Fruit fly (Drosophila melanogaster) whole organism, prepupa: ENCODE results near the gene ghi.

ENCODE experiments used
- CG10631 ChIP-seq: fragments of 200-800 bp; sonication (Bioruptor generic); optimal IDR thresholded peaks from 2 replicates; lab custom pipeline; 2016; ENCODE audit warnings: missing biosample characterization, missing genetic modification characterization
- CG11902 ChIP-seq: fragments of 200-800 bp; sonication (Bioruptor generic); optimal IDR thresholded peaks from 3 replicates; lab custom pipeline; 2016; ENCODE audit warnings: missing biosample characterization, missing genetic modification characterization
- CG15336 ChIP-seq: fragments of 200-800 bp; sonication (Bioruptor generic); IDR thresholded peaks from 2 replicates; pipeline ENCODE4 v1.3.6; 2022; ENCODE audit warnings: missing biosample characterization, missing genetic modification characterization
- CG1621 ChIP-seq: fragments of 200-800 bp; sonication (Bioruptor generic); optimal IDR thresholded peaks from 3 replicates; lab custom pipeline; 2018; ENCODE audit warnings: missing biosample characterization, mild to moderate bottlenecking, missing genetic modification characterization
- CG16779 ChIP-seq: fragments of 200-800 bp; sonication (Bioruptor generic); optimal IDR thresholded peaks from 3 replicates; lab custom pipeline; 2017; ENCODE audit warnings: missing biosample characterization, mild to moderate bottlenecking, missing genetic modification characterization
- CG3032 ChIP-seq: fragments of 200-800 bp; optimal IDR thresholded peaks from 2 replicates; lab custom pipeline; 2019; ENCODE audit warnings: missing biosample characterization, mild to moderate bottlenecking, missing genetic modification characterization, moderate library complexity
- CG32006 ChIP-seq: fragments of 200-800 bp; sonication (Bioruptor generic); optimal IDR thresholded peaks from 3 replicates; lab custom pipeline; 2017; ENCODE audit warnings: missing biosample characterization, mild to moderate bottlenecking, missing genetic modification characterization
- CG34406 ChIP-seq: fragments of 200-800 bp; sonication (Bioruptor generic); optimal IDR thresholded peaks from 3 replicates; lab custom pipeline; 2016; ENCODE audit warnings: missing biosample characterization, missing genetic modification characterization
- CG3919 ChIP-seq: fragments of 200-800 bp; sonication (Bioruptor generic); optimal IDR thresholded peaks from 3 replicates; lab custom pipeline; 2016; ENCODE audit warnings: missing biosample characterization, missing genetic modification characterization
- CG6163 ChIP-seq: fragments of 200-800 bp; sonication (Bioruptor generic); IDR thresholded peaks from 3 replicates; pipeline ENCODE4 v1.3.6; 2022; ENCODE audit warnings: missing biosample characterization, missing genetic modification characterization
- CG6276 ChIP-seq: fragments of 200-800 bp; sonication (Bioruptor generic); optimal IDR thresholded peaks from 2 replicates; lab custom pipeline; 2017; ENCODE audit warnings: missing biosample characterization, mild to moderate bottlenecking, missing genetic modification characterization
- CG6808 ChIP-seq: fragments of 200-800 bp; sonication (Bioruptor generic); optimal IDR thresholded peaks from 3 replicates; lab custom pipeline; 2017; ENCODE audit warnings: missing biosample characterization, missing genetic modification characterization, mild to moderate bottlenecking, moderate library complexity, missing genetic modification reagents
- CG6854 ChIP-seq: fragments of 200-800 bp; sonication (Bioruptor generic); optimal IDR thresholded peaks from 2 replicates; lab custom pipeline; 2017; ENCODE audit warnings: missing biosample characterization, mild to moderate bottlenecking, missing genetic modification characterization
- CG8119 ChIP-seq: fragments of 200-800 bp; sonication (Bioruptor generic); IDR thresholded peaks from 3 replicates; pipeline ENCODE4 v1.3.6; 2022; ENCODE audit warnings: missing biosample characterization, missing genetic modification characterization
- CG8632 ChIP-seq: fragments of 200-800 bp; sonication (Bioruptor generic); optimal IDR thresholded peaks from 3 replicates; lab custom pipeline; 2016; ENCODE audit warnings: missing biosample characterization, missing genetic modification characterization
- CG9139 ChIP-seq: fragments of 200-800 bp; sonication (Bioruptor generic); optimal IDR thresholded peaks from 3 replicates; lab custom pipeline; 2017; ENCODE audit warnings: missing biosample characterization, mild to moderate bottlenecking, missing genetic modification characterization
- Eip75B ChIP-seq: fragments of 200-800 bp; sonication (Bioruptor generic); optimal IDR thresholded peaks from 3 replicates; lab custom pipeline; 2016; ENCODE audit warnings: missing biosample characterization, missing genetic modification characterization
- Eip78C ChIP-seq: fragments of 200-800 bp; sonication (Bioruptor generic); peaks from one replicate; lab custom pipeline; 2016; ENCODE audit warnings: missing biosample characterization, missing genetic modification characterization
- Ets21C ChIP-seq: fragments of 200-800 bp; sonication (Bioruptor generic); optimal IDR thresholded peaks from 3 replicates; lab custom pipeline; 2016; ENCODE audit warnings: missing biosample characterization, missing genetic modification characterization
- Ets96B ChIP-seq: fragments of 200-800 bp; optimal IDR thresholded peaks from 2 replicates; lab custom pipeline; 2019; ENCODE audit warnings: missing biosample characterization, mild to moderate bottlenecking, missing genetic modification characterization, moderate library complexity
- Hr38 ChIP-seq: sonication (Bioruptor generic); optimal IDR thresholded peaks from 2 replicates; lab custom pipeline; 2016; ENCODE audit warnings: missing biosample characterization, missing genetic modification characterization
- Hr39 ChIP-seq: fragments of 200-800 bp; sonication (Bioruptor generic); optimal IDR thresholded peaks from 2 replicates; lab custom pipeline; 2016; ENCODE audit warnings: missing biosample characterization, missing genetic modification characterization
- Lpt ChIP-seq: fragments of 200-800 bp; sonication (Bioruptor generic); optimal IDR thresholded peaks from 3 replicates; lab custom pipeline; 2016; ENCODE audit warnings: missing biosample characterization, missing genetic modification characterization
- Met ChIP-seq: fragments of 200-800 bp; sonication (Bioruptor generic); optimal IDR thresholded peaks from 3 replicates; lab custom pipeline; 2016; ENCODE audit warnings: missing biosample characterization, missing genetic modification characterization
- OdsH ChIP-seq: fragments of 200-800 bp; sonication (Bioruptor generic); optimal IDR thresholded peaks from 3 replicates; lab custom pipeline; 2016; ENCODE audit warnings: missing biosample characterization, missing genetic modification characterization
- Smox ChIP-seq: fragments of 200-800 bp; sonication (Bioruptor generic); optimal IDR thresholded peaks from 3 replicates; lab custom pipeline; 2016; ENCODE audit warnings: missing biosample characterization, missing genetic modification characterization
- Sox102F ChIP-seq: fragments of 200-800 bp; sonication (Bioruptor generic); optimal IDR thresholded peaks from 2 replicates; lab custom pipeline; 2016; ENCODE audit warnings: missing biosample characterization, mild to moderate bottlenecking, missing genetic modification characterization
- Sox14 ChIP-seq: fragments of 200-800 bp; sonication (Bioruptor generic); optimal IDR thresholded peaks from 3 replicates; lab custom pipeline; 2016; ENCODE audit warnings: missing biosample characterization, missing genetic modification characterization
- Sox15 ChIP-seq: fragments of 200-800 bp; sonication (Bioruptor generic); optimal IDR thresholded peaks from 3 replicates; lab custom pipeline; 2016; ENCODE audit warnings: missing biosample characterization, missing genetic modification characterization
- achi ChIP-seq: fragments of 200-800 bp; sonication (Bioruptor generic); optimal IDR thresholded peaks from 3 replicates; lab custom pipeline; 2016; ENCODE audit warnings: missing biosample characterization, missing genetic modification characterization
- acj6 ChIP-seq: fragments of 200-800 bp; sonication (Bioruptor generic); optimal IDR thresholded peaks from 3 replicates; lab custom pipeline; 2016; ENCODE audit warnings: missing biosample characterization, missing genetic modification characterization
- dsx ChIP-seq: fragments of 200-800 bp; optimal IDR thresholded peaks from 3 replicates; lab custom pipeline; 2019; ENCODE audit warnings: missing biosample characterization, mild to moderate bottlenecking, missing genetic modification characterization, moderate library complexity; ENCODE audit not compliant: poor library complexity, severe bottlenecking
- eg ChIP-seq: fragments of 200-800 bp; sonication (Bioruptor generic); IDR thresholded peaks from 3 replicates; pipeline ENCODE4 v1.3.6; 2022; ENCODE audit warnings: missing biosample characterization, missing genetic modification characterization
- fd59A ChIP-seq: fragments of 200-800 bp; sonication (Bioruptor generic); optimal IDR thresholded peaks from 2 replicates; lab custom pipeline; 2017; ENCODE audit warnings: missing biosample characterization, mild to moderate bottlenecking, missing genetic modification characterization, missing genetic modification reagents
- fd85E ChIP-seq: fragments of 200-800 bp; sonication (Bioruptor generic); optimal IDR thresholded peaks from 3 replicates; lab custom pipeline; 2016; ENCODE audit warnings: missing biosample characterization, missing genetic modification characterization
- fkh ChIP-seq: fragments of 200-800 bp; sonication (Bioruptor generic); optimal IDR thresholded peaks from 3 replicates; lab custom pipeline; 2017; ENCODE audit warnings: missing biosample characterization, mild to moderate bottlenecking, missing genetic modification characterization, moderate library complexity
- lz ChIP-seq: fragments of 200-800 bp; sonication (Bioruptor generic); optimal IDR thresholded peaks from 3 replicates; lab custom pipeline; 2016; ENCODE audit warnings: missing biosample characterization, missing genetic modification characterization
- net ChIP-seq: fragments of 200-800 bp; sonication (Bioruptor generic); optimal IDR thresholded peaks from 3 replicates; lab custom pipeline; 2016; ENCODE audit warnings: missing biosample characterization, missing genetic modification characterization
- pdm3 ChIP-seq: fragments of 200-800 bp; sonication (Bioruptor generic); optimal IDR thresholded peaks from 3 replicates; lab custom pipeline; 2016; ENCODE audit warnings: missing biosample characterization, missing genetic modification characterization
- salr ChIP-seq, 2 experiments: fragments of 200-800 bp; sonication (Bioruptor generic); optimal IDR thresholded peaks; 3 replicates each; lab custom pipeline; 2016 to 2018; ENCODE audit warnings: missing biosample characterization in 2 of 2, missing genetic modification characterization in 2 of 2, mild to moderate bottlenecking in 1 of 2
- spab ChIP-seq: fragments of 200-800 bp; sonication (Bioruptor generic); optimal IDR thresholded peaks from 2 replicates; lab custom pipeline; 2017; ENCODE audit warnings: missing biosample characterization, mild to moderate bottlenecking, missing genetic modification characterization, missing genetic modification reagents
- ss ChIP-seq, 2 experiments: fragments of 200-800 bp; sonication (Bioruptor generic); optimal IDR thresholded peaks; 2 replicates in 1 of 2; 3 replicates in 1 of 2; lab custom pipeline; 2017 to 2018; ENCODE audit warnings: mild to moderate bottlenecking in 2 of 2, missing biosample characterization in 2 of 2, missing genetic modification characterization in 2 of 2, moderate library complexity in 1 of 2
- svp ChIP-seq: fragments of 200-800 bp; sonication (Bioruptor generic); peaks from one replicate; lab custom pipeline; 2016; ENCODE audit warnings: missing biosample characterization, missing genetic modification characterization
- topi ChIP-seq: fragments of 200-800 bp; sonication (Bioruptor generic); optimal IDR thresholded peaks from 3 replicates; lab custom pipeline; 2016; ENCODE audit warnings: missing biosample characterization, missing genetic modification characterization

The ghi gene

dm6 chr3L:9467267-9467666, 15.6 kb downstream of the ghi start:
- TF ChIP-seq svp (GFP tag; lab: Kevin White, UChicago) (no peak), Eip75B (no peak), fd85E (GFP tag; lab: Kevin White, UChicago) (no peak), CG6854 (no peak), Ets21C (GFP tag; lab: Kevin White, UChicago) (no peak), eg (GFP tag; lab: Robert Waterston, UW) (no peak), CG3919 (GFP tag; lab: Kevin White, UChicago) (no peak), Sox102F (no peak), ss (GFP tag; optimal IDR thresholded peaks at IDR 0.05; lab: Kevin White, UChicago) (no peak), OdsH (no peak), lz (GFP tag; lab: Kevin White, UChicago) (no peak), CG3032 (no peak), Eip78C (GFP tag; lab: Kevin White, UChicago) (no peak)

DNA sequence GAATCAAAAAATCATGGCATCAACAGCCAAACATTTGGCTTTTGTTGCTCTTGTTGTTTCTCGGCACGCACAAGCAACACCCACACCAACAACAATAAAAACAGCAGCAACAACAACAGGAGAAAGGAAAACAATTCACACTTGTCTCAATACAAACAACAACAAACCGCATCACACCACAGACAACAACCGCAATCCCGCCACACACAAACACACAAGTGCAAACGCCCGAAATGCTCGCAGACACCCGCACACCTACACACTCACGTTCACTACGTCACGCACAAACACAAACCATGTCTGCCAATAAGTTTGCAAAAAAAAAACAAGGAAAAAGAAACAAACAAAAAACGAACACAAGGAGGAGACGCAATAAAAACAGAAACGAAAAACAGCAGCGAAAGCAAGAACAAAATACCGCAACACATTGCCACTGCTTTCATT, 16.1 kb downstream of the ghi start:
- peak; percentile 48 for TF ChIP-seq Lpt
- no peak for TF ChIP-seq pdm3 (GFP tag; lab: Kevin White, UChicago)
- TF ChIP-seq ss (GFP tag; optimal IDR thresholded peaks at IDR 0.05; lab: Kevin White, UChicago): peak; percentile 68 to 71
- TF ChIP-seq achi (GFP tag; lab: Kevin White, UChicago): peak; percentile 9
- TF ChIP-seq CG6808 (GFP tag; lab: Kevin White, UChicago): peak; percentile 59
- TF ChIP-seq CG6276 (GFP tag; lab: Kevin White, UChicago): peak; percentile 73
- TF ChIP-seq Eip78C (GFP tag; lab: Kevin White, UChicago): peak; percentile 40
- TF ChIP-seq Sox102F: peak; percentile 15
- no peak for TF ChIP-seq CG34406 (GFP tag; lab: Kevin White, UChicago)
- TF ChIP-seq spab (GFP tag; lab: Kevin White, UChicago): peak; percentile 2
- TF ChIP-seq CG6163 (GFP tag; lab: Robert Waterston, UW): peak; percentile 80; the same call in 2 of the 3 replicates
- peak; percentile 58 for TF ChIP-seq CG9139 (GFP tag; lab: Kevin White, UChicago)
- TF ChIP-seq CG32006 (GFP tag; lab: Kevin White, UChicago): no peak
- peak; percentile 32 for TF ChIP-seq CG3919 (GFP tag; lab: Kevin White, UChicago)
- TF ChIP-seq acj6 (GFP tag; lab: Kevin White, UChicago): no peak
- peak; percentile 21 for TF ChIP-seq fd85E (GFP tag; lab: Kevin White, UChicago)
- no peak for TF ChIP-seq Eip75B
- peak; percentile 8 for TF ChIP-seq CG16779 (tag; lab: Kevin White, UChicago)
- TF ChIP-seq eg (GFP tag; lab: Robert Waterston, UW): peak; percentile 83
- no peak for TF ChIP-seq lz (GFP tag; lab: Kevin White, UChicago)
- peak; percentile 48 for TF ChIP-seq CG6854
- TF ChIP-seq svp (GFP tag; lab: Kevin White, UChicago): no peak
- peak; percentile 60 for TF ChIP-seq CG15336 (GFP tag; lab: Robert Waterston, UW)
- TF ChIP-seq CG8119 (GFP tag; lab: Robert Waterston, UW): peak; percentile 66
- TF ChIP-seq fkh (GFP tag; lab: Kevin White, UChicago): peak; percentile 77
- TF ChIP-seq dsx (GFP tag; lab: Kevin White, UChicago): no peak
- TF ChIP-seq net: peak; percentile 44
- no peak for TF ChIP-seq Sox14
- peak; percentile 23 for TF ChIP-seq CG1621
- peak in 1 of 2 experiments; percentile 11 for TF ChIP-seq salr (GFP tag; optimal IDR thresholded peaks at IDR 0.05; lab: Kevin White, UChicago)

DNA sequence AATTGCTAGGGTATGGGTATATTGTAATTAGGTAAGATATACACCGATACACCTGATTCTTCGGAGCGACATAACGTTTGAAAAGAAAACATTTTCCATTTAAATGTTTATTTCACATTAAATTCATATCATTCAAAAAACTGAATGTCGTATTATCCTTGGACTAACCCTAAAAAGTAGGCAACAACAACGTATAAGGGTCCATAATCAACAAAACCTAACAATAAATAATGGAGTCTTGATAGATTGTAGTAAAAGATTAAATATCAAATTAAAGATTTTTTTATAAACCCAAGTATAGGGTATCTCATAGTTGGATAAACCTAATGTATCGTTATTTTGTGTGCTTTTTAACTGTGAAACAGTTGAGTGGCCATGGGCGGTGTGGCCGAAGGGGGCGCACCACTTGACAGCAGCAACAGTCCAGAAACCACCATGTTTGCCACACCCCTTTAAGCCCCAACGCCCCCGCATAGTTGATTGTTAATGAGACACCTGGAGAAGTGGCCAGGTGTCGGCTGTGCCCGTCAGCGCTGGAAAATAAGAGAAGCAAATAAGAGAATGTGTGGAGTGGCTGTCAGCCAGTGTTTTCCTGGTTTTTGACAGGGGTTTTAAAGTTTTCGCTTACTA, 16.7 kb downstream of the ghi start:
- no peak for TF ChIP-seq dsx (GFP tag; lab: Kevin White, UChicago)
- no peak for TF ChIP-seq CG6276 (GFP tag; lab: Kevin White, UChicago)
- peak; percentile 32 for TF ChIP-seq Smox (GFP tag; lab: Kevin White, UChicago)
- TF ChIP-seq CG16779 (tag; lab: Kevin White, UChicago): no peak
- no peak for TF ChIP-seq acj6 (GFP tag; lab: Kevin White, UChicago)
- TF ChIP-seq Met (GFP tag; lab: Kevin White, UChicago): peak; percentile 17
- TF ChIP-seq CG11902 (GFP tag; lab: Kevin White, UChicago): no peak
- peak; percentile 20 for TF ChIP-seq Sox14
- peak; percentile 66 for TF ChIP-seq Eip78C (GFP tag; lab: Kevin White, UChicago)
- no peak for TF ChIP-seq Sox15 (GFP tag; lab: Kevin White, UChicago)
- TF ChIP-seq ss (GFP tag; optimal IDR thresholded peaks at IDR 0.05; lab: Kevin White, UChicago): no peak
- TF ChIP-seq CG3919 (GFP tag; lab: Kevin White, UChicago): no peak
- no peak for TF ChIP-seq CG6163 (GFP tag; lab: Robert Waterston, UW)
- no peak for TF ChIP-seq fd59A (GFP tag; lab: Kevin White, UChicago)
- no peak for TF ChIP-seq Eip75B
- TF ChIP-seq Ets96B: no peak
- no peak for TF ChIP-seq Lpt
- TF ChIP-seq CG10631 (GFP tag; lab: Kevin White, UChicago): no peak
- peak; percentile 19 for TF ChIP-seq Hr39 (GFP tag; lab: Kevin White, UChicago)
- TF ChIP-seq net: peak; percentile 8
- TF ChIP-seq CG1621: no peak
- TF ChIP-seq CG8632 (GFP tag; lab: Kevin White, UChicago): no peak
- TF ChIP-seq Hr38: no peak
- no peak for TF ChIP-seq CG6854
- no peak for TF ChIP-seq eg (GFP tag; lab: Robert Waterston, UW)
- TF ChIP-seq topi: peak; percentile 23
